Fruit fly (Drosophila melanogaster): ENCODE data around the gene CG14252.

dm6 chr3R:26937423-26937822, 7.9 kb upstream of the CG14252 start:
- TF ChIP-seq insv (optimal IDR thresholded peaks at IDR 0.05) (no peak), Sin3A (optimal IDR thresholded peaks at IDR 0.05) (no peak)

Measured in Kc167 (cell line).